Worm (Caenorhabditis elegans): ENCODE measurements around the gene lido-4.

lido-4 gene

DNA sequence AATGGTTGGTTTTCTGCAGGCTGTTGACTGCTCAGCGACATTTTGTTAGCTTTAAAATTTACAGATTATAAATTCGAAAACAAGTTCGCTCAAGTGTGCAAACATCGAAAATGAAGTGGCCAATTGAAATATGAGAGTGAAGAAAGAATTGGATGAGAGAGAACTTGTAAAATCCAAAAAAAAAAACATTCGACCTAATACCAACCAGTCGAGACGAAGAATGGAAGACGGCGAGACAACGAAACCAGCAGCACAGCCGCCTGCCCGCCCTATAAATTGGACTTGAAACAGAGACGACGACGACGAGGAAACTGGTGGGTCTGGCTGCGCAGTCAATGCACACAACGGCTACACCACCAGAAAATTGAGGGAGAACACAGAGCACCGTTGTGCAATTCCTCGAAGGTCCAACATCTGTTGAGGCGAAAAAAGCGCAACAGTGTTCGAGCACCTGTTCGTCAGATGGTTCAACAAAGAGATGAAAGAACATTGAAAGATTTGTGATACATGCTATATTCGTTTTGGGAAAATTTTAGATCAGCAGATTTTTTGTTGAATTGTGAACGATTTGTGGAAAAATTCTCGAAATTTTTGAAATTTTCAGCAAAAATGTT, 42.4 kb upstream of the lido-4 start, which contains the start of gene T23C6.4:
TSS of gene T23C6.4 (minus strand) at position 51 of the 614 bp plus-strand sequence.
- TF ChIP-seq tbx-9 (tag; optimal IDR thresholded peaks at IDR 0.05; ENCODE audit: borderline replicate concordance): no peak
- TF ChIP-seq ccch-3 (GFP tag; optimal IDR thresholded peaks at IDR 0.05): no peak
- TF ChIP-seq F22D6.2 (tag; optimal IDR thresholded peaks at IDR 0.05): no peak
- no peak for TF ChIP-seq lag-1 (GFP tag; IDR thresholded peaks at IDR 0.05)
- TF ChIP-seq ekl-4 (GFP tag; IDR thresholded peaks at IDR 0.05): no peak
- TF ChIP-seq madf-8 (GFP tag; conservative IDR thresholded peaks at IDR 0.05): no peak
- TF ChIP-seq lsy-27 (tag; optimal IDR thresholded peaks at IDR 0.05; ENCODE audit: borderline replicate concordance, insufficient read depth): no peak
- TF ChIP-seq ets-4 (GFP tag; optimal IDR thresholded peaks at IDR 0.05): no peak
- no peak for TF ChIP-seq nfya-2 (GFP tag; IDR thresholded peaks at IDR 0.05)
- no peak for TF ChIP-seq snpc-4 (GFP tag; optimal IDR thresholded peaks at IDR 0.05)
- TF ChIP-seq snpc-4 (tag; optimal IDR thresholded peaks at IDR 0.05): no peak
- TF ChIP-seq him-1 (tag; optimal IDR thresholded peaks at IDR 0.05): no peak
- no peak for TF ChIP-seq snpc-1.3 (tag; optimal IDR thresholded peaks at IDR 0.05; ENCODE audit: insufficient read depth)
- TF ChIP-seq nhr-80 (tag; optimal IDR thresholded peaks at IDR 0.05): no peak
- no peak for TF ChIP-seq cebp-2 (GFP tag; IDR thresholded peaks at IDR 0.05)
- no peak for TF ChIP-seq ztf-18 (tag; optimal IDR thresholded peaks at IDR 0.05)

DNA sequence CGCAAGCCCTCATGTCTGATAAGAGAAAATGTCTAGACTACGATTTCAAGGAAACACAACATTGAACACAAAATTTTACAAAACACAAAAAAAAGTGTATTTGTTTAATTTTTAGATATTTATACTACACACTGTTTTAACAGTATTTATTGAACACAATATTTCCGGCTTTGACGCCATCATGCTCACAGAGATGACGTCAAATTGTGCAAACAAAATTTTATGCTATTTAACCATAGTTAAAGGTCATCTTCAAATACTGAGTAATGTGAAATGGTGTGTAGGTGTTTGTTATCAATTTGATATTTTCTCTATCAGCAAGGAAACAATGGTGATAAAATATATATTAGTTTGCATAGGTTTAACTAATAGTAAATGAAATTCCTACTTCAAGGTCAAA, 39.0 kb upstream of the lido-4 start:
- no peak for TF ChIP-seq akir-1 (GFP tag; optimal IDR thresholded peaks at IDR 0.05)
- TF ChIP-seq cebp-1 (GFP tag; IDR thresholded peaks at IDR 0.05): no peak
- TF ChIP-seq cebp-1 (tag; optimal IDR thresholded peaks at IDR 0.05): peak; percentile 44
- no peak for TF ChIP-seq C17E4.6 (GFP tag; IDR thresholded peaks at IDR 0.05)
- peak; percentile 50 for TF ChIP-seq nhr-80 (tag; optimal IDR thresholded peaks at IDR 0.05)

DNA sequence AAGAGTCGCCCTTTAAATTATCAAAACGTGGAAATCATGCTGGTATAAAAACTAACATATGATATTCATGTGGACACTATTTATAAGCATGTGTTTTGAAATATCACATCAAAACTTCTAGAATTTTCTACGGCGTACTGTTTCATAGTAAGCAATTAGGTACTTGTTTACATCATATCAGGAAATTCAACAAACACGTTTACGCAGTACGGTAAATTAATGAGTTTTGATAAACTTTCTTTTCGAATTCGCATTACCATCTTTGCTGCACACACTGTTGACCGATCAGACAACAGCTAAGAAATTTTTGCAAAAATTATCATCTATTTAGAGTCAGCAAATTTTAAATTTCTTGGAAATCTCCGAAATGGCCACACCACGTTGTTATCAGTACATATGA, 32.9 kb upstream of the lido-4 start:
- TF ChIP-seq nhr-80 (tag; optimal IDR thresholded peaks at IDR 0.05): peak; percentile 16
- no peak for TF ChIP-seq aptf-3 (GFP tag; IDR thresholded peaks at IDR 0.05)

DNA sequence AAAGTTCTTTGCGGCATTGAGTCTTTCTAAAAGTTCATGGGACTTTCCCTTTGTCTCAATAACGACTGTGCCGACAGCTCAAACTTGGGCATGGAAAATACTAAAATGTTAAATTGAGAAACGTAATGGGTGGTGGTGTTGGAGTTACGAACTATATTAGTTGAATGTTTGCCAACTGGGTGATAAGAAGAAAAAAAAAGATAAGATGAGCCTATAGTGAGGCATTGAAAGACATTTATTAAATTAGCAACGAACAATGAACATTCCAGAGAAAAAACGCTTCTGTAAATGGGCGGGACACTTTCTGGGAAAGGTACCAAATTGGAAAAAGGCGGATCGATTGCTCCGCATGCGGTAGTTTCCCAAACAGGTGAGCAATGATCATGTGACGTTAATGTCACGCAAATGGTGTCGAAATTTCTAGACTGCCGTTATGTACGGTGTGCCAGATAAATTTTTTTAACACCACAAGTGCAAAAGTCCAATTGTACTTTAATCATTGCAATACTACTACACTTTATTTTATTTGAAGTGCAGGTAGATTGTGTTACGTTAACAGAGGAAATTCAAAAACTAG, 31.7 kb upstream of the lido-4 start:
- TF ChIP-seq nhr-80 (tag; optimal IDR thresholded peaks at IDR 0.05): peak; percentile 42
- TF ChIP-seq hsf-1 (GFP tag; IDR thresholded peaks at IDR 0.05): peak; percentile 72; the same call in 1 of the 2 replicates
- TF ChIP-seq let-607 (tag; optimal IDR thresholded peaks at IDR 0.05): peak in 1 of 2 experiments; percentile 40
- no peak for TF ChIP-seq nfya-1 (tag; optimal IDR thresholded peaks at IDR 0.05; ENCODE audit: borderline replicate concordance, insufficient read depth)
- TF ChIP-seq cebp-1 (GFP tag; IDR thresholded peaks at IDR 0.05): no peak; the same call in 1 of the 2 replicates
- TF ChIP-seq cebp-1 (tag; optimal IDR thresholded peaks at IDR 0.05): peak; percentile 70

DNA sequence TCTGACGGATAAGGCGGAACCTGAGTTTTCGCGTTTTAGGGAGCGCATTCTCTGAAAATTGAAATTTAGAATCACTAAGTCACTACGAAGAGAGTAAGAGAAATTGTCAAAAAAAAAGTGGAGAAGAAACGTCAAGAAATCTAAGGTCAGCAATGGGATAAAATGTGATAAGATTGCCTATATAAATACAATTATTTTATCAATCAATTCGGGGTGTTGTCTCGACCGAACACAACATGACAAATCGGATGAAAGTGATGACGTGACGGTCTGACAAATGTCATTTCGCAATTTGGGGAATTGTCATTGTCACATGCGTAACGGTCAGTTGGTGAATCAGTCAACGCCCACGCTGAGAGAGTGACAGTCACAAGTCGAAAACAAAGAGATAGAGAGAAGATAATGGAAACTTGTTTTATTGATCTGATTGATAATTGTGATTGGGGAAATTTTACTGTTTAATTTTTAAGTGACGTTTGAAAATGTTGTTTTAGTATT, 30.5 kb upstream of the lido-4 start, which contains the start of gene cnp-3:
TSS of gene cnp-3 (minus strand) at position 51 of the 498 bp plus-strand sequence.
- TF ChIP-seq B0336.3 (GFP tag; IDR thresholded peaks at IDR 0.05): no peak
- TF ChIP-seq F55B11.4 (tag; optimal IDR thresholded peaks at IDR 0.05; ENCODE audit: borderline replicate concordance, insufficient read depth): no peak
- TF ChIP-seq nhr-179 (tag; optimal IDR thresholded peaks at IDR 0.05): no peak
- TF ChIP-seq aptf-2 (GFP tag; conservative IDR thresholded peaks at IDR 0.05): no peak
- TF ChIP-seq madf-3 (GFP tag; IDR thresholded peaks at IDR 0.05): no peak
- TF ChIP-seq akir-1 (GFP tag; optimal IDR thresholded peaks at IDR 0.05): no peak
- no peak for TF ChIP-seq F49E8.2 (tag; optimal IDR thresholded peaks at IDR 0.05; ENCODE audit: insufficient read depth)
- TF ChIP-seq rcor-1 (GFP tag; IDR thresholded peaks at IDR 0.05): no peak
- TF ChIP-seq pbrm-1 (GFP tag; IDR thresholded peaks at IDR 0.05): no peak
- no peak for TF ChIP-seq bed-2 (GFP tag; IDR thresholded peaks at IDR 0.05)
- no peak for TF ChIP-seq ekl-4 (GFP tag; IDR thresholded peaks at IDR 0.05)
- TF ChIP-seq athp-1 (tag; optimal IDR thresholded peaks at IDR 0.05): no peak
- no peak for TF ChIP-seq lin-35 (GFP tag; optimal IDR thresholded peaks at IDR 0.05)
- no peak for TF ChIP-seq lir-1 (GFP tag; conservative IDR thresholded peaks at IDR 0.05)
- no peak for TF ChIP-seq attf-3 (GFP tag; conservative IDR thresholded peaks at IDR 0.05)
- TF ChIP-seq unc-130 (GFP tag; optimal IDR thresholded peaks at IDR 0.05): no peak
- TF ChIP-seq cebp-1 (GFP tag; IDR thresholded peaks at IDR 0.05): peak; percentile 60; the same call in 1 of the 2 replicates
- TF ChIP-seq cebp-1 (tag; optimal IDR thresholded peaks at IDR 0.05): peak; percentile 85
- TF ChIP-seq T07F8.4 (tag; optimal IDR thresholded peaks at IDR 0.05): no peak
